Worm (Caenorhabditis elegans): ENCODE results near the gene smc-3.

The smc-3 gene

DNA sequence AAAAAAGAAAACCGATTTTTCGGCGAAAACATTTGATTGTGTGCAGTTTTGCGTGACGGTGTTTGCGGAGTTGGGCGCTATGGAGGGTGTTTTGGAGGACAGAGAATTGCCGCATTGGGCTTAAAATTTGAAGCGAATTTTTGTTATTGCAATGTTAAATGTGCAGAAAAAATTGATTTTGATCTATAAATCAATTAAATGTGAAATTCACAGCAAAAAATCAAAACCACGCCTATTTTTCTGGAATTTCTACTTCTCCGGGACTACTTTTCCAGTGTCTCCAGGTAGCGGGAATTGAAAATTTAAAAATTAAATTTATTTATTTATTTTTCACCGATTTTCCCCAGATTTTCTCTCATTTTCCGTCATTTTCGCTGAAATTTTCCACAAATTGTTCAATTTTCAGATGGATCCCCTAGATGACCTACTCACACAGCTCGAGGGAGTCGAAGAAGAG, 26.5 kb downstream of the smc-3 start, which contains the start of gene mcm-10:
Gene mcm-10, plus strand, starts transcription at position 407 of the 457 bp plus-strand sequence.
- TF ChIP-seq lsl-1 (GFP tag; optimal IDR thresholded peaks at IDR 0.05) (peak; percentile 56), madf-6 (GFP tag; IDR thresholded peaks at IDR 0.05) (no peak; the same call in 1 of the 2 replicates), ztf-26 (tag; optimal IDR thresholded peaks at IDR 0.05) (peak; percentile 29), ztf-28 (GFP tag; IDR thresholded peaks at IDR 0.05) (peak; percentile 15; the same call in 1 of the 2 replicates), mel-28 (tag; optimal IDR thresholded peaks at IDR 0.05; ENCODE audit: borderline replicate concordance) (no peak), T07F8.4 (tag; optimal IDR thresholded peaks at IDR 0.05) (no peak), hlh-26 (GFP tag; conservative IDR thresholded peaks at IDR 0.05) (no peak), xnd-1 (tag; optimal IDR thresholded peaks at IDR 0.05) (no peak), sptf-2 (GFP tag; optimal IDR thresholded peaks at IDR 0.05) (no peak), ztf-6 (GFP tag; IDR thresholded peaks at IDR 0.05) (no peak), F33H1.4 (GFP tag; IDR thresholded peaks at IDR 0.05) (peak; percentile 26; the same call in 1 of the 2 replicates), attf-3 (GFP tag; conservative IDR thresholded peaks at IDR 0.05) (no peak; the same call in 1 of the 2 replicates), egl-44 (GFP tag; IDR thresholded peaks at IDR 0.05) (no peak), lin-54 (GFP tag; optimal IDR thresholded peaks at IDR 0.05) (peak; percentile 72), nhr-90 (tag; optimal IDR thresholded peaks at IDR 0.05) (no peak), efl-1 (GFP tag; optimal IDR thresholded peaks at IDR 0.05) (peak; percentile 61), snpc-1.3 (tag; optimal IDR thresholded peaks at IDR 0.05; ENCODE audit: insufficient read depth) (peak; percentile 17), F39B2.1 (GFP tag; IDR thresholded peaks at IDR 0.05) (no peak), F37B4.10 (GFP tag; IDR thresholded peaks at IDR 0.05) (no peak), nfya-2 (GFP tag; IDR thresholded peaks at IDR 0.05) (no peak), sdz-38 (tag; optimal IDR thresholded peaks at IDR 0.05) (no peak), repo-1 (tag; optimal IDR thresholded peaks at IDR 0.05) (no peak), ets-4 (GFP tag; optimal IDR thresholded peaks at IDR 0.05) (no peak), F22D6.2 (tag; optimal IDR thresholded peaks at IDR 0.05) (no peak), hlh-12 (tag; optimal IDR thresholded peaks at IDR 0.05) (no peak), lin-40 (tag; optimal IDR thresholded peaks at IDR 0.05) (peak; percentile 79), F10E7.11 (tag; optimal IDR thresholded peaks at IDR 0.05) (no peak), ztf-22 (GFP tag; optimal IDR thresholded peaks at IDR 0.05) (no peak), lin-26 (GFP tag; IDR thresholded peaks at IDR 0.05) (no peak), pbrm-1 (GFP tag; IDR thresholded peaks at IDR 0.05) (peak; percentile 74; the same call in 1 of the 2 replicates), akir-1 (GFP tag; optimal IDR thresholded peaks at IDR 0.05) (no peak), chd-7 (tag; optimal IDR thresholded peaks at IDR 0.05) (no peak), ekl-4 (GFP tag; IDR thresholded peaks at IDR 0.05) (no peak), bed-2 (GFP tag; IDR thresholded peaks at IDR 0.05) (no peak; the same call in 1 of the 2 replicates), rpc-1 (optimal IDR thresholded peaks at IDR 0.05) (no peak), rpc-1 (tag; optimal IDR thresholded peaks at IDR 0.05) (no peak), ztf-3 (GFP tag; optimal IDR thresholded peaks at IDR 0.05) (no peak), C06A6.2 (GFP tag; conservative IDR thresholded peaks at IDR 0.05) (no peak), K12H6.12 (tag; optimal IDR thresholded peaks at IDR 0.05) (peak; percentile 87), Y95B8A.8 (GFP tag; IDR thresholded peaks at IDR 0.05) (no peak), ceh-40 (GFP tag; IDR thresholded peaks at IDR 0.05) (no peak), mes-4 (tag; optimal IDR thresholded peaks at IDR 0.05) (no peak), dpff-1 (tag; optimal IDR thresholded peaks at IDR 0.05) (no peak), F52B5.7 (tag; optimal IDR thresholded peaks at IDR 0.05) (no peak), B0035.1 (tag; optimal IDR thresholded peaks at IDR 0.05) (no peak), pha-4 (tag; optimal IDR thresholded peaks at IDR 0.05) (no peak), egrh-3 (GFP tag; IDR thresholded peaks at IDR 0.05) (no peak), madf-3 (GFP tag; IDR thresholded peaks at IDR 0.05) (no peak), ceh-58 (GFP tag; IDR thresholded peaks at IDR 0.05) (no peak), madf-8 (GFP tag; conservative IDR thresholded peaks at IDR 0.05) (peak; percentile 17; the same call in 1 of the 2 replicates)
